Fruit fly (Drosophila melanogaster) S2 (cell line): ENCODE results near the gene beta'COP.

Source experiments
- CG8478 ChIP-seq: fragments of >200 bp; optimal IDR thresholded peaks from 2 replicates; lab custom pipeline; 2018
- CTCF ChIP-seq, 2 experiments: fragments of >200 bp; optimal IDR thresholded peaks; 2 replicates each; lab custom pipeline; 2018

DNA sequence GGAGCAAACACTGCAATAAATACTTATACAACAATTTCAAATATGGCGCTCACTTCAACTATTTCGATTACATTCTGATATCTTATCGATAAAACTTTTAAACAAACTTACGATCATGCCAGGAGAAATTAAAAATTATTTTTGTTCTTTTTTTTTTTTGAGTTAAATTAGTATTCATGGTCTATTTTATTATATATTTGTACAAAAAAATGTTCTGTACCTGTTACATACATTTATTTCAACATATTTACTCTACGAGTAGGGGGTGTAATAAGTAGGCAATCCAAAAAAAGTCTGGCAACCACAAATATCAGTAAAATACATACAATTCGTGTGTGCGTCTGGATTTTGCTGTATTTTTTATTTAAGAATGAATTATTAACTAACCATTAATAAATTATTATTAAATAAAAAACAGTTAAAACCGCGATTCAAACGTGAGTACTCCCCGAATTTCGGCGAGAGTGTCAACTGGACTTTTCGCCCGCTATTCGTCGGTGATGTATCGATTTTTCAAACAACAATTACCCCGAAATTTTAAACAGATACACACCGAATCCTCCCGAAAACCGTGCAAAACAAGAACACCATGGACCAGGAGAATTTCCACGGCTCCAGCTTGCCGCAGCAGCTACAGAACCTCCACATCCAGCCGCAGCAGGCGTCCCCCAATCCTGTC lies 3.8 kb downstream of the beta'COP start, which contains the start of gene loqs:
- TF ChIP-seq CG8478 (lab: Kevin White, UChicago): no peak
- no peak for TF ChIP-seq CTCF (optimal IDR thresholded peaks at IDR 0.05; lab: Kevin White, UChicago)
